Worm (Caenorhabditis elegans): ENCODE results near the gene Y51H4A.5.

The Y51H4A.5 gene

DNA sequence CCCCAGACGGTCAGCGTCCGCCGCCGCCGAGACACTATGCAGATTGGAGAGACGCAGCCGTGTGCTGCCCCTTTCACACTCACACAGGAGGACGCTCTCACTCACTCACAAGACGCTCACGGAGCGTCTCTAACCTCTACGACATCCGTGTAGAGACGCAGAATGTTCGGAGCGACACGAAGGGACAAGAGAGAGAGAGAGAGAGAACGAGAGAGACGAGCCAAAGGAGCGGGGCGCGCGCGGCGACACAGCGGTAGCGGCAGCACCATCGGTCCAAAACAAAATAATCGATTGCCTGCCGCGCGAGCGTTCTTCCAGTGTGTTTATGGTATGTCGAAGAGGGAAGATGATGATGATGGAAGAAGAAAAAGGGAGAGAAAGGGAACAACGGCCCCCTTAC lies 33.6 kb downstream of the Y51H4A.5 start:
- no peak for TF ChIP-seq madf-8 (GFP tag; conservative IDR thresholded peaks at IDR 0.05)
- TF ChIP-seq somi-1 (GFP tag; optimal IDR thresholded peaks at IDR 0.05), result peak; percentile 1
- TF ChIP-seq repo-1 (tag; optimal IDR thresholded peaks at IDR 0.05), result no peak
- TF ChIP-seq ztf-6 (GFP tag; IDR thresholded peaks at IDR 0.05), result no peak
- TF ChIP-seq B0261.1 (tag; optimal IDR thresholded peaks at IDR 0.05), result no peak
- TF ChIP-seq dpff-1 (tag; optimal IDR thresholded peaks at IDR 0.05), result no peak
- no peak for TF ChIP-seq ceh-79 (tag; optimal IDR thresholded peaks at IDR 0.05)
- TF ChIP-seq unc-62 (GFP tag; optimal IDR thresholded peaks at IDR 0.05), result peak; percentile 14
- no peak for TF ChIP-seq ztf-28 (GFP tag; IDR thresholded peaks at IDR 0.05)
- TF ChIP-seq B0019.2 (GFP tag; conservative IDR thresholded peaks at IDR 0.05), result no peak
- peak; percentile 59 for TF ChIP-seq mcd-1 (GFP tag; IDR thresholded peaks at IDR 0.05)
- TF ChIP-seq lsy-27 (tag; optimal IDR thresholded peaks at IDR 0.05; ENCODE audit: borderline replicate concordance, insufficient read depth), result no peak
- TF ChIP-seq tbx-9 (tag; optimal IDR thresholded peaks at IDR 0.05; ENCODE audit: borderline replicate concordance), result no peak
- TF ChIP-seq K11D2.4 (GFP tag; IDR thresholded peaks at IDR 0.05), result peak; percentile 66; the same call in 1 of the 2 replicates
- TF ChIP-seq F57C9.4 (tag; optimal IDR thresholded peaks at IDR 0.05), result no peak
- TF ChIP-seq ztf-3 (GFP tag; optimal IDR thresholded peaks at IDR 0.05), result peak; percentile 38
- TF ChIP-seq sdz-38 (tag; optimal IDR thresholded peaks at IDR 0.05), result no peak
- TF ChIP-seq dox-1 (GFP tag; IDR thresholded peaks at IDR 0.05), result peak; percentile 80
- TF ChIP-seq Y79H2A.3 (GFP tag; conservative IDR thresholded peaks at IDR 0.05), result no peak
- TF ChIP-seq snpc-3.4 (tag; optimal IDR thresholded peaks at IDR 0.05), result no peak
- peak; percentile 86 for TF ChIP-seq pbrm-1 (GFP tag; IDR thresholded peaks at IDR 0.05)
- no peak for TF ChIP-seq madf-6 (GFP tag; IDR thresholded peaks at IDR 0.05)
- no peak for TF ChIP-seq Y53F4B.3 (GFP tag; IDR thresholded peaks at IDR 0.05)
- TF ChIP-seq F33H1.4 (GFP tag; IDR thresholded peaks at IDR 0.05), result no peak
- 0 out of 2 replicates have a peak, but pooled peaks have one; percentile 33 for TF ChIP-seq C06A6.2 (GFP tag; conservative IDR thresholded peaks at IDR 0.05)
- TF ChIP-seq ceh-40 (GFP tag; IDR thresholded peaks at IDR 0.05), result no peak
- TF ChIP-seq F49E8.2 (tag; optimal IDR thresholded peaks at IDR 0.05; ENCODE audit: insufficient read depth), result no peak
- TF ChIP-seq B0336.3 (GFP tag; IDR thresholded peaks at IDR 0.05), result peak; percentile 57; the same call in 1 of the 2 replicates
- peak in 1 of 3 experiments; percentile 71 for TF ChIP-seq lin-35 (GFP tag; optimal IDR thresholded peaks at IDR 0.05)
- 0 out of 2 replicates have a peak, but pooled peaks have one; percentile 12 for TF ChIP-seq ztf-25 (GFP tag; IDR thresholded peaks at IDR 0.05)
- TF ChIP-seq ceh-91 (GFP tag; IDR thresholded peaks at IDR 0.05), result peak; percentile 26; the same call in 1 of the 2 replicates
- TF ChIP-seq bed-2 (GFP tag; IDR thresholded peaks at IDR 0.05), result peak; percentile 41; the same call in 1 of the 2 replicates
- TF ChIP-seq snpc-4 (GFP tag; optimal IDR thresholded peaks at IDR 0.05), result peak; percentile 39
- peak in 3 of 4 experiments; percentile 65 to 76 (median 72) for TF ChIP-seq snpc-4 (tag; optimal IDR thresholded peaks at IDR 0.05)
- peak; percentile 36 for TF ChIP-seq F52B5.7 (tag; optimal IDR thresholded peaks at IDR 0.05)
- no peak for TF ChIP-seq xnd-1 (tag; optimal IDR thresholded peaks at IDR 0.05)
- TF ChIP-seq Y95B8A.8 (GFP tag; IDR thresholded peaks at IDR 0.05), result no peak; the same call in 1 of the 2 replicates
- no peak for TF ChIP-seq efl-1 (GFP tag; optimal IDR thresholded peaks at IDR 0.05)
- TF ChIP-seq F55B11.4 (tag; optimal IDR thresholded peaks at IDR 0.05; ENCODE audit: borderline replicate concordance, insufficient read depth), result no peak
- TF ChIP-seq let-607 (tag; optimal IDR thresholded peaks at IDR 0.05), result peak in 1 of 2 experiments; percentile 48
- TF ChIP-seq egl-18 (GFP tag; IDR thresholded peaks at IDR 0.05), result no peak
- TF ChIP-seq Y56A3A.18 (GFP tag; IDR thresholded peaks at IDR 0.05), result peak; percentile 49; the same call in 1 of the 2 replicates
- TF ChIP-seq Y67H2A.10 (GFP tag; conservative IDR thresholded peaks at IDR 0.05), result peak; percentile 22; the same call in 1 of the 2 replicates
- no peak for TF ChIP-seq nfya-1 (tag; optimal IDR thresholded peaks at IDR 0.05; ENCODE audit: borderline replicate concordance, insufficient read depth)
- peak; percentile 73 for TF ChIP-seq nfyb-1 (GFP tag; IDR thresholded peaks at IDR 0.05)
- TF ChIP-seq attf-6 (GFP tag; IDR thresholded peaks at IDR 0.05), result no peak
- TF ChIP-seq atf-7 (tag; optimal IDR thresholded peaks at IDR 0.05), result peak; percentile 72
